Worm (Caenorhabditis elegans) whole organism, midembryonic: ENCODE data around the gene aqp-7.

Experiments used
- T22C8.4 ChIP-seq: fragments of 200-800 bp; sonication (Bioruptor generic); IDR thresholded peaks from 2 replicates; pipeline ENCODE4 v1.3.6; 2022; ENCODE audit warnings: missing genetic modification characterization, missing compliant biosample characterization
- cog-1 ChIP-seq: sonication (generic microtip); optimal IDR thresholded peaks from 2 replicates; lab custom pipeline; 2016; ENCODE audit warnings: missing genetic modification characterization, missing compliant biosample characterization
- flt-1 ChIP-seq: fragments of 200-800 bp; sonication (Bioruptor generic); IDR thresholded peaks from 2 replicates; pipeline ENCODE4 v1.3.6; 2022; ENCODE audit warnings: missing genetic modification characterization, missing compliant biosample characterization
- klf-2 ChIP-seq: fragments of 200-800 bp; sonication (Bioruptor generic); conservative IDR thresholded peaks from 2 replicates; pipeline ENCODE4 v1.3.6; 2022; ENCODE audit warnings: missing genetic modification reagents, missing genetic modification characterization, missing compliant biosample characterization
- med-1 ChIP-seq: sonication (generic microtip); optimal IDR thresholded peaks from 2 replicates; lab custom pipeline; 2017; ENCODE audit warnings: missing genetic modification characterization, mild to moderate bottlenecking, missing compliant biosample characterization, antibody characterized with exemption, missing genetic modification reagents; ENCODE audit not compliant: insufficient read depth
- ref-1 ChIP-seq: fragments of 200-800 bp; sonication (Bioruptor generic); conservative IDR thresholded peaks from 2 replicates; pipeline ENCODE4 v1.3.6; 2022; ENCODE audit warnings: missing genetic modification reagents, missing genetic modification characterization, missing compliant biosample characterization
- tab-1 ChIP-seq: fragments of 200-800 bp; sonication (Bioruptor generic); IDR thresholded peaks from 2 replicates; pipeline ENCODE4 v1.3.6; 2022; ENCODE audit warnings: missing genetic modification characterization, missing compliant biosample characterization
- ztf-23 ChIP-seq: fragments of 200-800 bp; sonication (Bioruptor generic); IDR thresholded peaks from 2 replicates; pipeline ENCODE4 v1.3.6; 2022; ENCODE audit warnings: missing genetic modification reagents, missing genetic modification characterization, missing compliant biosample characterization
- ztf-29 ChIP-seq: fragments of 200-800 bp; sonication (Bioruptor generic); IDR thresholded peaks from 2 replicates; pipeline ENCODE4 v1.3.6; 2022; ENCODE audit warnings: missing genetic modification reagents, missing genetic modification characterization, missing compliant biosample characterization

aqp-7 gene

ce11 chrX:3054394-3054793 is 29.5 kb downstream of the aqp-7 start:
- no peak for TF ChIP-seq flt-1
- TF ChIP-seq ref-1: no peak
- TF ChIP-seq tab-1 (GFP tag; lab: Robert Waterston, UW): no peak
- no peak for TF ChIP-seq med-1 (GFP tag; lab: Kevin White, UChicago)
- no peak for TF ChIP-seq T22C8.4 (GFP tag; lab: Robert Waterston, UW)
- TF ChIP-seq cog-1 (tag; lab: Kevin White, UChicago): no peak
- no peak for TF ChIP-seq klf-2 (GFP tag; lab: Robert Waterston, UW)
- no peak for TF ChIP-seq ztf-23 (GFP tag; lab: Robert Waterston, UW)
- TF ChIP-seq ztf-29 (GFP tag; lab: Robert Waterston, UW): no peak

ce11 chrX:3054802-3055201 is 29.9 kb downstream of the aqp-7 start, which contains the start of gene twk-26:
Gene twk-26, minus strand, starts transcription at chrX:3054824.
- TF ChIP-seq ref-1 (no peak), flt-1 (no peak), ztf-29 (GFP tag; lab: Robert Waterston, UW) (no peak), tab-1 (GFP tag; lab: Robert Waterston, UW) (no peak), med-1 (GFP tag; lab: Kevin White, UChicago) (no peak), T22C8.4 (GFP tag; lab: Robert Waterston, UW) (no peak), klf-2 (GFP tag; lab: Robert Waterston, UW) (no peak), ztf-23 (GFP tag; lab: Robert Waterston, UW) (no peak), cog-1 (tag; lab: Kevin White, UChicago) (no peak)

ce11 chrX:3056098-3056497 is 31.2 kb downstream of the aqp-7 start:
- TF ChIP-seq ref-1 (no peak), ztf-23 (GFP tag; lab: Robert Waterston, UW) (no peak), tab-1 (GFP tag; lab: Robert Waterston, UW) (no peak)

- TF ChIP-seq tab-1 (GFP tag; lab: Robert Waterston, UW) (no peak), klf-2 (GFP tag; lab: Robert Waterston, UW) (no peak), cog-1 (tag; lab: Kevin White, UChicago) (no peak), ztf-23 (GFP tag; lab: Robert Waterston, UW) (no peak), med-1 (GFP tag; lab: Kevin White, UChicago) (no peak), ref-1 (no peak), T22C8.4 (GFP tag; lab: Robert Waterston, UW) (no peak), ztf-29 (GFP tag; lab: Robert Waterston, UW) (no peak), flt-1 (no peak)
These were observed 32.8 kb downstream of the aqp-7 start for ce11 chrX:3057656-3058055.

- no peak for TF ChIP-seq med-1 (GFP tag; lab: Kevin White, UChicago)
These were observed 34.4 kb downstream of the aqp-7 start, which contains the start of gene rsef-1 for ce11 chrX:3059299-3059698. Gene rsef-1, minus strand, starts transcription at chrX:3059399.

ce11 chrX:3061698-3062097 is 36.8 kb downstream of the aqp-7 start:
- TF ChIP-seq flt-1: no peak
- TF ChIP-seq ztf-23 (GFP tag; lab: Robert Waterston, UW): no peak
- no peak for TF ChIP-seq med-1 (GFP tag; lab: Kevin White, UChicago)
- no peak for TF ChIP-seq klf-2 (GFP tag; lab: Robert Waterston, UW)
- no peak for TF ChIP-seq ref-1

- no peak for TF ChIP-seq tab-1 (GFP tag; lab: Robert Waterston, UW)
- no peak for TF ChIP-seq ztf-29 (GFP tag; lab: Robert Waterston, UW)
- TF ChIP-seq klf-2 (GFP tag; lab: Robert Waterston, UW): no peak
- no peak for TF ChIP-seq flt-1
- no peak for TF ChIP-seq ref-1
- TF ChIP-seq T22C8.4 (GFP tag; lab: Robert Waterston, UW): no peak
- no peak for TF ChIP-seq cog-1 (tag; lab: Kevin White, UChicago)
- no peak for TF ChIP-seq med-1 (GFP tag; lab: Kevin White, UChicago)
- TF ChIP-seq ztf-23 (GFP tag; lab: Robert Waterston, UW): no peak
These were observed 38.4 kb downstream of the aqp-7 start, which contains the start of gene ceh-30 for ce11 chrX:3063274-3063673. Gene ceh-30, plus strand, starts transcription at chrX:3063574.

- TF ChIP-seq ztf-29 (GFP tag; lab: Robert Waterston, UW): no peak
- no peak for TF ChIP-seq med-1 (GFP tag; lab: Kevin White, UChicago)
- no peak for TF ChIP-seq ref-1
- no peak for TF ChIP-seq tab-1 (GFP tag; lab: Robert Waterston, UW)
- no peak for TF ChIP-seq ztf-23 (GFP tag; lab: Robert Waterston, UW)
- TF ChIP-seq T22C8.4 (GFP tag; lab: Robert Waterston, UW): no peak
- no peak for TF ChIP-seq flt-1
These were observed 42.2 kb downstream of the aqp-7 start for ce11 chrX:3067052-3067451.

ce11 chrX:3070322-3070721 is 45.5 kb downstream of the aqp-7 start, which contains the start of gene ceh-31:
Gene ceh-31, minus strand, starts transcription at chrX:3070422.
- TF ChIP-seq ztf-23 (GFP tag; lab: Robert Waterston, UW) (no peak), cog-1 (tag; lab: Kevin White, UChicago) (no peak), klf-2 (GFP tag; lab: Robert Waterston, UW) (no peak), med-1 (GFP tag; lab: Kevin White, UChicago) (no peak), ref-1 (no peak), tab-1 (GFP tag; lab: Robert Waterston, UW) (no peak), T22C8.4 (GFP tag; lab: Robert Waterston, UW) (no peak), ztf-29 (GFP tag; lab: Robert Waterston, UW) (no peak), flt-1 (no peak)
